Fruit fly (Drosophila melanogaster) whole organism, embryonic: ENCODE data around the gene Vha36-3.

Experiments
- Aef1 ChIP-seq: fragments of 200-800 bp; sonication (Bioruptor generic); IDR thresholded peaks from 3 replicates; pipeline ENCODE4 v1.3.6; 2022; ENCODE audit warnings: missing biosample characterization, missing genetic modification characterization
- CG10431 ChIP-seq: fragments of 200-800 bp; sonication (Bioruptor generic); optimal IDR thresholded peaks from 3 replicates; lab custom pipeline; 2018; ENCODE audit warnings: missing biosample characterization, mild to moderate bottlenecking, missing genetic modification characterization
- CG10959 ChIP-seq: fragments of 200-800 bp; sonication (Bioruptor generic); IDR thresholded peaks from 2 replicates; pipeline ENCODE4 v1.3.6; 2022; ENCODE audit warnings: missing biosample characterization, missing genetic modification characterization
- CG10979 ChIP-seq: fragments of 200-800 bp; sonication (Bioruptor generic); optimal IDR thresholded peaks from 2 replicates; lab custom pipeline; 2018; ENCODE audit warnings: missing biosample characterization, mild to moderate bottlenecking, missing genetic modification characterization, moderate library complexity
- CG11695 ChIP-seq: fragments of 200-800 bp; sonication (Bioruptor generic); IDR thresholded peaks from 3 replicates; pipeline ENCODE4 v1.3.6; 2022; ENCODE audit warnings: missing biosample characterization, missing genetic modification characterization
- CG12155 ChIP-seq: fragments of 200-800 bp; sonication (Bioruptor generic); optimal IDR thresholded peaks from 3 replicates; lab custom pipeline; 2016; ENCODE audit warnings: missing biosample characterization, missing genetic modification characterization
- CG1233 ChIP-seq: fragments of 200-800 bp; sonication (Bioruptor generic); optimal IDR thresholded peaks from 4 replicates; lab custom pipeline; 2018; ENCODE audit warnings: missing biosample characterization, mild to moderate bottlenecking, missing genetic modification characterization
- CG13624 ChIP-seq: fragments of 200-800 bp; sonication (Bioruptor generic); optimal IDR thresholded peaks from 2 replicates; lab custom pipeline; 2016; ENCODE audit warnings: missing biosample characterization, missing genetic modification characterization
- CG14860 ChIP-seq: fragments of 200-800 bp; sonication (Bioruptor generic); IDR thresholded peaks from 3 replicates; pipeline ENCODE4 v1.3.6; 2022; ENCODE audit warnings: missing biosample characterization, missing genetic modification characterization; ENCODE audit not compliant: partially characterized antibody
- CG15696 ChIP-seq: fragments of 200-800 bp; sonication (Bioruptor generic); optimal IDR thresholded peaks from 2 replicates; lab custom pipeline; 2019; ENCODE audit warnings: missing biosample characterization, mild to moderate bottlenecking, missing genetic modification characterization, moderate library complexity
- CG17829 ChIP-seq: fragments of 200-800 bp; optimal IDR thresholded peaks from 2 replicates; lab custom pipeline; 2019; ENCODE audit warnings: missing biosample characterization, mild to moderate bottlenecking, missing genetic modification characterization, moderate library complexity
- CG2120 ChIP-seq: fragments of 200-800 bp; sonication (Bioruptor generic); optimal IDR thresholded peaks from 3 replicates; lab custom pipeline; 2016; ENCODE audit warnings: missing biosample characterization, missing genetic modification characterization
- CG33557 ChIP-seq: fragments of 200-800 bp; sonication (Bioruptor generic); optimal IDR thresholded peaks from 2 replicates; lab custom pipeline; 2019; ENCODE audit warnings: missing biosample characterization, mild to moderate bottlenecking, missing genetic modification characterization, moderate library complexity
- CG3838 ChIP-seq: fragments of 200-800 bp; sonication (Bioruptor generic); optimal IDR thresholded peaks from 3 replicates; lab custom pipeline; 2016; ENCODE audit warnings: missing biosample characterization, missing genetic modification characterization
- CG3847 ChIP-seq: fragments of 200-800 bp; sonication (Bioruptor generic); IDR thresholded peaks from 2 replicates; pipeline ENCODE4 v1.3.6; 2022; ENCODE audit warnings: missing biosample characterization, missing genetic modification characterization
- CG42726 ChIP-seq: fragments of 200-800 bp; sonication (Bioruptor generic); IDR thresholded peaks from 2 replicates; pipeline ENCODE4 v1.3.6; 2022; ENCODE audit warnings: missing biosample characterization, missing genetic modification characterization; ENCODE audit not compliant: partially characterized antibody
- CG8089 ChIP-seq: fragments of 200-800 bp; sonication (Bioruptor generic); optimal IDR thresholded peaks from 3 replicates; lab custom pipeline; 2016; ENCODE audit warnings: missing biosample characterization, missing genetic modification characterization
- CG8944 ChIP-seq: fragments of 200-800 bp; sonication (Bioruptor generic); optimal IDR thresholded peaks from 3 replicates; lab custom pipeline; 2016; ENCODE audit warnings: missing biosample characterization, missing genetic modification characterization
- CG9727 ChIP-seq: fragments of 200-800 bp; sonication (Bioruptor generic); optimal IDR thresholded peaks from 3 replicates; lab custom pipeline; 2017; ENCODE audit warnings: missing biosample characterization, mild to moderate bottlenecking, missing genetic modification characterization
- Fer1 ChIP-seq: fragments of 200-800 bp; sonication (Bioruptor generic); optimal IDR thresholded peaks from 2 replicates; lab custom pipeline; 2017; ENCODE audit warnings: missing biosample characterization, mild to moderate bottlenecking, missing genetic modification characterization
- GATAe ChIP-seq: fragments of 200-800 bp; sonication (Bioruptor generic); conservative IDR thresholded peaks from 2 replicates; pipeline ENCODE4 v1.3.6; 2022; ENCODE audit warnings: missing biosample characterization, missing genetic modification characterization
- HmgD ChIP-seq: fragments of 200-800 bp; sonication (Bioruptor generic); optimal IDR thresholded peaks from 3 replicates; lab custom pipeline; 2016; ENCODE audit warnings: missing biosample characterization, missing genetic modification characterization
- Hmx ChIP-seq: fragments of 200-800 bp; sonication (Bioruptor generic); optimal IDR thresholded peaks from 2 replicates; lab custom pipeline; 2016; ENCODE audit warnings: missing biosample characterization, missing genetic modification characterization
- Kr ChIP-seq: fragments of 200-800 bp; sonication (Bioruptor generic); optimal IDR thresholded peaks from 2 replicates; lab custom pipeline; 2017; ENCODE audit warnings: missing biosample characterization, mild to moderate bottlenecking, missing genetic modification characterization
- MESR4 ChIP-seq: fragments of 200-800 bp; sonication (Bioruptor generic); optimal IDR thresholded peaks from 2 replicates; lab custom pipeline; 2018; ENCODE audit warnings: missing biosample characterization, mild to moderate bottlenecking, missing genetic modification characterization, moderate library complexity
- Myb ChIP-seq: fragments of 200-800 bp; sonication (Bioruptor generic); optimal IDR thresholded peaks from 2 replicates; lab custom pipeline; 2016; ENCODE audit warnings: missing biosample characterization, missing genetic modification characterization
- NFAT ChIP-seq: fragments of 200-800 bp; sonication (Bioruptor generic); IDR thresholded peaks from 2 replicates; pipeline ENCODE4 v1.3.6; 2022; ENCODE audit warnings: missing biosample characterization, missing genetic modification characterization
- NK7.1 ChIP-seq: fragments of 200-800 bp; sonication (Bioruptor generic); optimal IDR thresholded peaks from 3 replicates; lab custom pipeline; 2016; ENCODE audit warnings: missing biosample characterization, missing genetic modification characterization
- Optix ChIP-seq: fragments of 200-800 bp; sonication (Bioruptor generic); IDR thresholded peaks from 3 replicates; pipeline ENCODE4 v1.3.6; 2022; ENCODE audit warnings: missing biosample characterization, missing genetic modification characterization
- Poxn ChIP-seq: fragments of 200-800 bp; sonication (Bioruptor generic); IDR thresholded peaks from 2 replicates; pipeline ENCODE4 v1.3.6; 2022; ENCODE audit warnings: missing biosample characterization, missing genetic modification characterization
- Ptx1 ChIP-seq: fragments of 200-800 bp; sonication (Bioruptor generic); IDR thresholded peaks from 2 replicates; pipeline ENCODE4 v1.3.6; 2022; ENCODE audit warnings: missing biosample characterization, missing genetic modification characterization
- Six4 ChIP-seq: fragments of 200-800 bp; sonication (Bioruptor generic); optimal IDR thresholded peaks from 2 replicates; lab custom pipeline; 2016; ENCODE audit warnings: missing biosample characterization, missing genetic modification characterization
- Taf1 ChIP-seq: fragments of 200-800 bp; sonication (Bioruptor generic); IDR thresholded peaks from 2 replicates; pipeline ENCODE4 v1.3.6; 2022; ENCODE audit warnings: missing biosample characterization, missing genetic modification characterization
- Xrp1 ChIP-seq: fragments of 200-800 bp; sonication (Bioruptor generic); IDR thresholded peaks from 2 replicates; pipeline ENCODE4 v1.3.6; 2022; ENCODE audit warnings: missing biosample characterization, missing genetic modification characterization
- aop ChIP-seq: fragments of 200-800 bp; sonication (Bioruptor generic); IDR thresholded peaks from 2 replicates; pipeline ENCODE4 v1.3.6; 2022; ENCODE audit warnings: missing biosample characterization, missing genetic modification characterization
- ash1 ChIP-seq: fragments of 200-800 bp; sonication (Bioruptor generic); optimal IDR thresholded peaks from 2 replicates; lab custom pipeline; 2018; ENCODE audit warnings: missing biosample characterization, mild to moderate bottlenecking, missing genetic modification characterization
- crol ChIP-seq: fragments of 200-800 bp; sonication (Bioruptor generic); IDR thresholded peaks from 2 replicates; pipeline ENCODE4 v1.3.6; 2022; ENCODE audit warnings: missing biosample characterization, missing genetic modification characterization
- fd96Cb ChIP-seq: fragments of 200-800 bp; sonication (Bioruptor generic); optimal IDR thresholded peaks from 2 replicates; lab custom pipeline; 2018; ENCODE audit warnings: missing biosample characterization, mild to moderate bottlenecking, missing genetic modification characterization, moderate library complexity
- grau ChIP-seq: fragments of 200-800 bp; optimal IDR thresholded peaks from 3 replicates; lab custom pipeline; 2019; ENCODE audit warnings: missing biosample characterization, mild to moderate bottlenecking, missing genetic modification characterization, moderate library complexity
- ind ChIP-seq: fragments of 200-800 bp; sonication (Bioruptor generic); optimal IDR thresholded peaks from 3 replicates; lab custom pipeline; 2016; ENCODE audit warnings: missing biosample characterization, missing genetic modification characterization
- kay ChIP-seq: fragments of 200-800 bp; sonication (Bioruptor generic); optimal IDR thresholded peaks from 2 replicates; lab custom pipeline; 2016; ENCODE audit warnings: missing biosample characterization, missing genetic modification characterization
- lbe ChIP-seq: fragments of 200-800 bp; sonication (Bioruptor generic); optimal IDR thresholded peaks from 2 replicates; lab custom pipeline; 2016; ENCODE audit warnings: missing biosample characterization, mild to moderate bottlenecking, missing genetic modification characterization
- mld ChIP-seq: fragments of 200-800 bp; sonication (Bioruptor generic); IDR thresholded peaks from 3 replicates; pipeline ENCODE4 v1.3.6; 2022; ENCODE audit warnings: missing biosample characterization, missing genetic modification characterization; ENCODE audit not compliant: partially characterized antibody
- org-1 ChIP-seq: fragments of 200-800 bp; sonication (Bioruptor generic); optimal IDR thresholded peaks from 2 replicates; lab custom pipeline; 2017; ENCODE audit warnings: missing biosample characterization, missing genetic modification characterization
- pb ChIP-seq: fragments of 200-800 bp; sonication (Bioruptor generic); optimal IDR thresholded peaks from 3 replicates; lab custom pipeline; 2016; ENCODE audit warnings: missing biosample characterization, missing genetic modification characterization
- pros ChIP-seq: fragments of 200-800 bp; sonication (Bioruptor generic); optimal IDR thresholded peaks from 3 replicates; lab custom pipeline; 2019; ENCODE audit warnings: missing biosample characterization, mild to moderate bottlenecking, missing genetic modification characterization, moderate library complexity
- row ChIP-seq: fragments of 200-800 bp; sonication (Bioruptor generic); IDR thresholded peaks from 3 replicates; pipeline ENCODE4 v1.3.6; 2022; ENCODE audit warnings: missing biosample characterization, missing genetic modification characterization
- run ChIP-seq: fragments of 200-800 bp; sonication (Bioruptor generic); optimal IDR thresholded peaks from 3 replicates; lab custom pipeline; 2018; ENCODE audit warnings: missing biosample characterization, mild to moderate bottlenecking, missing genetic modification characterization
- sens-2 ChIP-seq: fragments of 200-800 bp; sonication (Bioruptor generic); IDR thresholded peaks from 2 replicates; pipeline ENCODE4 v1.3.6; 2022; ENCODE audit warnings: missing biosample characterization, missing genetic modification characterization
- ssp ChIP-seq: fragments of 200-800 bp; sonication (Bioruptor generic); IDR thresholded peaks from 2 replicates; pipeline ENCODE4 v1.3.6; 2022; ENCODE audit warnings: missing biosample characterization, missing genetic modification characterization
- tup ChIP-seq: fragments of 200-800 bp; sonication (Bioruptor generic); optimal IDR thresholded peaks from 2 replicates; lab custom pipeline; 2016; ENCODE audit warnings: missing biosample characterization, mild to moderate bottlenecking, missing genetic modification characterization, moderate library complexity
- usp ChIP-seq: fragments of >200 bp; optimal IDR thresholded peaks from 2 replicates; lab custom pipeline; 2017; ENCODE audit warnings: missing biosample characterization, missing genetic modification characterization

Vha36-3 gene

DNA sequence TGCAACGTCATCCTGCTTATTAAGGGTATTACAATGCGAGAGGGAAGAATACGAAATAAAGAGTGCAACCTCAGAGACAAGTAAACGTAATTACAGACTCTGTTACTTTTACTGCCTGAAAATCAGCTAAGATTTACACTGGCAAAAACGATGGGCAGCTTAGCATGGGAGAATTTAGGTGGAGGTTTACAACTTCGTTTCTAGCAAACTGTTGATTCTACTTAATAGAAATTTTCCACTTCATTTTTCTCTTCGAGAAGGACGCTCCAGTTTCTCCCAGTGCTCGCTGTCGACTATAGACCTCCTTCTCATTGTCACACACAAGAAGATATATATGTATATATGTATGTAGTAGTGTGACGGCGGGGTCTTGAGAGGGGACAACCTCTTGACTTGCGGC lies 44.2 kb downstream of the Vha36-3 start (continued):
- TF ChIP-seq CG1233: no peak
- TF ChIP-seq mld (GFP tag; lab: Robert Waterston, UW): no peak
- peak; percentile 31 for TF ChIP-seq CG10979
- TF ChIP-seq MESR4 (GFP tag; lab: Kevin White, UChicago): no peak
- peak; percentile 54; the same call in 2 of the 3 replicates for TF ChIP-seq Aef1 (GFP tag; lab: Robert Waterston, UW)
- TF ChIP-seq CG10959: 0 out of 2 replicates have a peak, but pooled peaks have one; percentile 25
- TF ChIP-seq Poxn (GFP tag; lab: Robert Waterston, UW): no peak
- no peak for TF ChIP-seq CG8089 (GFP tag; lab: Kevin White, UChicago)
- no peak for TF ChIP-seq CG9727 (GFP tag; lab: Kevin White, UChicago)
- TF ChIP-seq CG42726 (GFP tag; lab: Robert Waterston, UW): no peak
- TF ChIP-seq CG8944: peak; percentile 39
- 0 out of 3 replicates have a peak, but pooled peaks have one; percentile 30 for TF ChIP-seq Optix (GFP tag; lab: Robert Waterston, UW)
- no peak for TF ChIP-seq pb (GFP tag; lab: Kevin White, UChicago)
- TF ChIP-seq NK7.1 (GFP tag; lab: Kevin White, UChicago): no peak
- no peak for TF ChIP-seq tup
- TF ChIP-seq CG3838 (GFP tag; lab: Kevin White, UChicago): no peak
- peak; percentile 4 for TF ChIP-seq CG2120
- TF ChIP-seq crol: no peak
- TF ChIP-seq ssp: peak; percentile 20; the same call in 1 of the 2 replicates
- no peak for TF ChIP-seq Taf1 (GFP tag; lab: Robert Waterston, UW)
- TF ChIP-seq CG33557 (GFP tag; lab: Kevin White, UChicago): no peak
- no peak for TF ChIP-seq sens-2
- peak; percentile 3 for TF ChIP-seq CG15696 (tag; lab: Kevin White, UChicago)
- TF ChIP-seq Ptx1 (GFP tag; lab: Robert Waterston, UW): peak; percentile 51; the same call in 1 of the 2 replicates
- TF ChIP-seq lbe (GFP tag; lab: Kevin White, UChicago): no peak
- no peak for TF ChIP-seq Myb (GFP tag; lab: Kevin White, UChicago)
- TF ChIP-seq CG17829 (tag; lab: Kevin White, UChicago): peak; percentile 27
- TF ChIP-seq fd96Cb (tag; lab: Kevin White, UChicago): no peak
- 0 out of 3 replicates have a peak, but pooled peaks have one; percentile 32 for TF ChIP-seq CG11695 (GFP tag; lab: Robert Waterston, UW)
- no peak for TF ChIP-seq NFAT (GFP tag; lab: Robert Waterston, UW)
- TF ChIP-seq CG12155 (GFP tag; lab: Kevin White, UChicago): peak; percentile 13
- TF ChIP-seq Kr: no peak
- TF ChIP-seq run (tag; lab: Kevin White, UChicago): no peak
- no peak for TF ChIP-seq CG13624
- TF ChIP-seq CG3847 (GFP tag; lab: Robert Waterston, UW): no peak; the same call in 1 of the 2 replicates
- no peak for TF ChIP-seq kay (GFP tag; lab: Kevin White, UChicago)
- no peak for TF ChIP-seq Fer1
- no peak for TF ChIP-seq GATAe (GFP tag; lab: Robert Waterston, UW)
- TF ChIP-seq row (GFP tag; lab: Robert Waterston, UW): peak; percentile 58
- TF ChIP-seq ind (GFP tag; lab: Kevin White, UChicago): no peak
- 0 out of 2 replicates have a peak, but pooled peaks have one; percentile 17 for TF ChIP-seq aop (GFP tag; lab: Robert Waterston, UW)
- peak; percentile 42; the same call in 1 of the 2 replicates for TF ChIP-seq Xrp1
- TF ChIP-seq grau (tag; lab: Kevin White, UChicago): peak; percentile 45
- TF ChIP-seq Hmx (GFP tag; lab: Kevin White, UChicago): no peak
- TF ChIP-seq CG14860 (GFP tag; lab: Robert Waterston, UW): no peak
- TF ChIP-seq HmgD (GFP tag; lab: Kevin White, UChicago): no peak
- no peak for TF ChIP-seq pros (GFP tag; lab: Kevin White, UChicago)
- no peak for TF ChIP-seq ash1
- TF ChIP-seq usp: no peak
- no peak for TF ChIP-seq Six4 (GFP tag; lab: Kevin White, UChicago)
- TF ChIP-seq org-1 (GFP tag; lab: Kevin White, UChicago): peak; percentile 4
- no peak for TF ChIP-seq CG10431
